Worm (Caenorhabditis elegans) whole organism, L3 larva: ENCODE measurements around the gene C23G10.1.

Source experiments
- R02D3.7 ChIP-seq: fragments of 150-350 bp; optimal IDR thresholded peaks from 2 replicates; lab custom pipeline; 2014; ENCODE audit warnings: missing biosample characterization, missing genetic modification characterization
- ama-1 ChIP-seq: fragments of 150-350 bp; optimal IDR thresholded peaks from 2 replicates; lab custom pipeline; 2018
- ceh-16 ChIP-seq: sonication (generic microtip); optimal IDR thresholded peaks from 2 replicates; lab custom pipeline; 2017; ENCODE audit warnings: missing biosample characterization, missing genetic modification characterization
- ceh-82 ChIP-seq: fragments of 150-350 bp; optimal IDR thresholded peaks from 2 replicates; lab custom pipeline; 2014; ENCODE audit warnings: missing biosample characterization, missing genetic modification characterization
- ceh-9 ChIP-seq: sonication (generic microtip); optimal IDR thresholded peaks from 2 replicates; lab custom pipeline; 2018; ENCODE audit warnings: missing biosample characterization, missing genetic modification characterization
- daf-12 ChIP-seq: fragments of 150-350 bp; optimal IDR thresholded peaks from 2 replicates; lab custom pipeline; 2014; ENCODE audit warnings: missing biosample characterization, missing genetic modification reagents, missing genetic modification characterization
- egl-5 ChIP-seq: fragments of 150-350 bp; optimal IDR thresholded peaks from 2 replicates; lab custom pipeline; 2017; ENCODE audit warnings: missing biosample characterization, missing genetic modification reagents, missing genetic modification characterization, inconsistent platforms
- elt-1 ChIP-seq: fragments of 150-350 bp; optimal IDR thresholded peaks from 2 replicates; lab custom pipeline; 2014; ENCODE audit warnings: missing biosample characterization, missing genetic modification characterization
- elt-2 ChIP-seq: sonication (generic microtip); optimal IDR thresholded peaks from 2 replicates; lab custom pipeline; 2016; ENCODE audit warnings: missing genetic modification reagents, mild to moderate bottlenecking, missing genetic modification characterization, missing compliant biosample characterization
- elt-3 ChIP-seq, 3 experiments: fragments of 150-350 bp in 1 of 3; sonication (generic microtip) in 2 of 3; optimal IDR thresholded peaks; 2 replicates in 2 of 3; 4 replicates in 1 of 3; lab custom pipeline; 2014 to 2017; ENCODE audit warnings: missing biosample characterization in 3 of 3, missing genetic modification characterization in 3 of 3
- fkh-2 ChIP-seq: fragments of 150-350 bp; optimal IDR thresholded peaks from 2 replicates; lab custom pipeline; 2014; ENCODE audit warnings: missing biosample characterization, missing genetic modification reagents, missing genetic modification characterization
- fos-1 ChIP-seq: fragments of 150-350 bp; optimal IDR thresholded peaks from 2 replicates; lab custom pipeline; 2014; ENCODE audit warnings: missing biosample characterization, missing genetic modification characterization
- hmg-11 ChIP-seq: sonication (generic microtip); optimal IDR thresholded peaks from 2 replicates; lab custom pipeline; 2016; ENCODE audit warnings: missing genetic modification characterization, missing compliant biosample characterization
- lin-39 ChIP-seq: fragments of 150-350 bp; optimal IDR thresholded peaks from 2 replicates; lab custom pipeline; 2018; ENCODE audit warnings: missing biosample characterization, missing genetic modification reagents, missing genetic modification characterization
- mdl-1 ChIP-seq: fragments of 150-350 bp; optimal IDR thresholded peaks from 2 replicates; lab custom pipeline; 2014; ENCODE audit warnings: missing biosample characterization, missing genetic modification characterization
- nfya-1 ChIP-seq: sonication (generic microtip); optimal IDR thresholded peaks from 2 replicates; lab custom pipeline; 2017; ENCODE audit warnings: missing genetic modification characterization, mild to moderate bottlenecking, missing compliant biosample characterization, antibody characterized with exemption, moderate library complexity; ENCODE audit not compliant: insufficient read depth
- nhr-11 ChIP-seq: fragments of 150-350 bp; optimal IDR thresholded peaks from 2 replicates; lab custom pipeline; 2014; ENCODE audit warnings: missing biosample characterization, missing genetic modification characterization
- nhr-23 ChIP-seq: fragments of 150-350 bp; optimal IDR thresholded peaks from 2 replicates; lab custom pipeline; 2014; ENCODE audit warnings: missing biosample characterization, missing genetic modification reagents, missing genetic modification characterization
- nhr-237 ChIP-seq: fragments of 150-350 bp; optimal IDR thresholded peaks from 2 replicates; lab custom pipeline; 2014; ENCODE audit warnings: missing biosample characterization, missing genetic modification characterization
- nhr-25 ChIP-seq: sonication (generic microtip); optimal IDR thresholded peaks from 2 replicates; lab custom pipeline; 2017; ENCODE audit warnings: missing biosample characterization, missing genetic modification characterization
- nhr-28 ChIP-seq: fragments of 150-350 bp; optimal IDR thresholded peaks from 2 replicates; lab custom pipeline; 2014; ENCODE audit warnings: missing biosample characterization, missing genetic modification characterization
- nhr-43 ChIP-seq: sonication (generic microtip); optimal IDR thresholded peaks from 2 replicates; lab custom pipeline; 2016; ENCODE audit warnings: mild to moderate bottlenecking, missing genetic modification characterization, missing compliant biosample characterization; ENCODE audit not compliant: poor library complexity, severe bottlenecking
- nhr-67 ChIP-seq: fragments of 150-350 bp; optimal IDR thresholded peaks from 2 replicates; lab custom pipeline; 2014; ENCODE audit warnings: missing biosample characterization, missing genetic modification characterization
- nhr-76 ChIP-seq: fragments of 150-350 bp; sonication (generic microtip); optimal IDR thresholded peaks from 5 replicates; lab custom pipeline; 2014; ENCODE audit warnings: missing biosample characterization, missing genetic modification characterization
- nhr-77 ChIP-seq: fragments of 150-350 bp; optimal IDR thresholded peaks from 2 replicates; lab custom pipeline; 2014; ENCODE audit warnings: missing biosample characterization, missing genetic modification characterization
- pha-4 ChIP-seq: fragments of 150-350 bp; optimal IDR thresholded peaks from 2 replicates; lab custom pipeline; 2014; ENCODE audit warnings: missing biosample characterization, missing genetic modification reagents, missing genetic modification characterization
- pqm-1 ChIP-seq: fragments of 150-350 bp; optimal IDR thresholded peaks from 2 replicates; lab custom pipeline; 2017; ENCODE audit warnings: missing biosample characterization, missing genetic modification characterization, inconsistent platforms
- skn-1 ChIP-seq: fragments of 150-350 bp; optimal IDR thresholded peaks from 2 replicates; lab custom pipeline; 2014; ENCODE audit warnings: missing biosample characterization, missing genetic modification characterization
- snpc-4 ChIP-seq: fragments of 150-350 bp; optimal IDR thresholded peaks from 2 replicates; lab custom pipeline; 2014; ENCODE audit warnings: missing biosample characterization, missing genetic modification characterization
- unc-62 ChIP-seq: fragments of 150-350 bp; sonication (generic microtip); optimal IDR thresholded peaks from 4 replicates; lab custom pipeline; 2014; ENCODE audit warnings: missing biosample characterization, missing genetic modification reagents, missing genetic modification characterization
- zag-1 ChIP-seq: fragments of 150-350 bp; optimal IDR thresholded peaks from 2 replicates; lab custom pipeline; 2014; ENCODE audit warnings: missing biosample characterization, missing genetic modification characterization
- ztf-11 ChIP-seq: fragments of 150-350 bp; optimal IDR thresholded peaks from 2 replicates; lab custom pipeline; 2014; ENCODE audit warnings: missing biosample characterization, missing genetic modification characterization
- ztf-4 ChIP-seq: fragments of 150-350 bp; optimal IDR thresholded peaks from 2 replicates; lab custom pipeline; 2014; ENCODE audit warnings: missing biosample characterization, missing genetic modification characterization

The C23G10.1 gene

ce11 chrIII:6207881-6208280 is 1.2 kb upstream of the C23G10.1 start, which contains the start of gene C23G10.2:
TSS of gene C23G10.2 (plus strand) at chrIII:6208064.
- TF ChIP-seq pqm-1 (tag; lab: Kevin White, UChicago): no peak
- no peak for TF ChIP-seq nhr-237
- TF ChIP-seq nfya-1 (tag; lab: Kevin White, UChicago): no peak
- TF ChIP-seq nhr-25: peak; percentile 28
- peak; percentile 18 for TF ChIP-seq elt-2 (tag; lab: Kevin White, UChicago)
- TF ChIP-seq, all 47 proteins: peak for 2

ce11 chrIII:6210215-6210822 is 1.2 kb downstream of the C23G10.1 start:
- TF ChIP-seq nhr-76 (tag; lab: Kevin White, UChicago) (no peak), ceh-9 (tag; lab: Kevin White, UChicago) (no peak), fos-1 (tag; lab: Kevin White, UChicago) (no peak), elt-2 (tag; lab: Kevin White, UChicago) (no peak), ztf-11 (tag; lab: Kevin White, UChicago) (no peak), lin-39 (no peak)
- TF ChIP-seq, all 47 proteins: peak for 0

- no peak for TF ChIP-seq lin-39
Measured at ce11 chrIII:6213915-6214314, 4.8 kb downstream of the C23G10.1 start, which contains the start of gene C23G10.10. TSS of gene C23G10.10 (minus strand) at chrIII:6214015.

- TF ChIP-seq nhr-11 (no peak), snpc-4 (tag; lab: Kevin White, UChicago) (no peak), ztf-4 (tag; lab: Kevin White, UChicago) (no peak), egl-5 (tag; lab: Kevin White, UChicago) (no peak), nhr-28 (tag; lab: Kevin White, UChicago) (no peak), zag-1 (tag; lab: Kevin White, UChicago) (no peak), ama-1 (no peak), hmg-11 (tag; lab: Kevin White, UChicago) (no peak), ceh-16 (no peak), nhr-77 (tag; lab: Kevin White, UChicago) (no peak), daf-12 (no peak), ztf-11 (tag; lab: Kevin White, UChicago) (no peak), fkh-2 (no peak), skn-1 (tag; lab: Kevin White, UChicago) (no peak), elt-3 (tag; optimal IDR thresholded peaks at IDR 0.05; lab: Kevin White, UChicago) (no peak), unc-62 (no peak), mdl-1 (no peak)
Measured at ce11 chrIII:6215476-6215875, 6.4 kb downstream of the C23G10.1 start, which contains the start of gene C23G10.11. TSS of gene C23G10.11 (minus strand) at chrIII:6215576.

- TF ChIP-seq mdl-1: peak; percentile 14
- TF ChIP-seq nhr-43 (tag; lab: Kevin White, UChicago): peak; percentile 92
- TF ChIP-seq snpc-4 (tag; lab: Kevin White, UChicago): no peak
- no peak for TF ChIP-seq pha-4 (tag; lab: Kevin White, UChicago)
- TF ChIP-seq ztf-11 (tag; lab: Kevin White, UChicago): no peak
- TF ChIP-seq ceh-82 (tag; lab: Kevin White, UChicago): no peak
- no peak for TF ChIP-seq fkh-2
- no peak for TF ChIP-seq ceh-16
- no peak for TF ChIP-seq nhr-67 (tag; lab: Kevin White, UChicago)
- TF ChIP-seq daf-12: no peak
- TF ChIP-seq nhr-23 (tag; lab: Kevin White, UChicago): peak; percentile 36
- no peak for TF ChIP-seq R02D3.7 (tag; lab: Kevin White, UChicago)
- no peak for TF ChIP-seq skn-1 (tag; lab: Kevin White, UChicago)
- TF ChIP-seq elt-1 (tag; lab: Kevin White, UChicago): no peak
- TF ChIP-seq unc-62: no peak
- no peak for TF ChIP-seq elt-2 (tag; lab: Kevin White, UChicago)
- TF ChIP-seq, all 47 proteins: peak for 3
Measured at ce11 chrIII:6215943-6216342, 6.9 kb downstream of the C23G10.1 start.
